Fruit fly (Drosophila melanogaster): ENCODE data around the gene Sema1a.

Gene Sema1a

DNA sequence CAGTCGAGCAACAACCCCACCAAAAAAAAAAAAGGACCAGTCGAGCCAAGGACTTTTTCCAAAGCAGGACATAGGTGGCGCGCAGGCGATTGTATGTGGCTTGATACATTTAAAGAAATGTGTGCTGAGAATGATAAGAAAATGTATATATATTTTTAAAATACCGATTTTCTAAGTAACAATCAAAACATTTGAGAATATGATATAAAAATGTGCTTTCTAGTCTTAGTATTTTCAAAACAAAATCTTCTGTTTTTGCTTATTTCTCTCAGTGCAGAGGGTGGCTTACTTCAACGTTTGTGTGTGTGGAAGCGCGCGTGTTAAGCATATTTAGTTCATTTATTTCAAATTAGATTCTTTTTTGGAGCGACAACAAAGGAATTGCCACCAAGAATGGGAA, 60.7 kb downstream of the Sema1a start (continued):
- TF ChIP-seq so (GFP tag; IDR thresholded peaks at IDR 0.05) (0 out of 3 replicates have a peak, but pooled peaks have one; percentile 32), PHDP (tag; optimal IDR thresholded peaks at IDR 0.05) (peak; percentile 60), Ravus (GFP tag; IDR thresholded peaks at IDR 0.05) (peak; percentile 27), prd (optimal IDR thresholded peaks at IDR 0.05) (no peak), prd (GFP tag; IDR thresholded peaks at IDR 0.05) (peak; percentile 67), Hr78 (GFP tag; optimal IDR thresholded peaks at IDR 0.05) (no peak), CG34376 (GFP tag; optimal IDR thresholded peaks at IDR 0.05) (peak; percentile 15), twi (tag; optimal IDR thresholded peaks at IDR 0.05) (peak; percentile 21), sima (GFP tag; optimal IDR thresholded peaks at IDR 0.05) (no peak), Side (GFP tag; optimal IDR thresholded peaks at IDR 0.05) (no peak), CG11085 (GFP tag; IDR thresholded peaks at IDR 0.05) (no peak), CG2116 (GFP tag; optimal IDR thresholded peaks at IDR 0.05) (no peak), CG17359 (tag; optimal IDR thresholded peaks at IDR 0.05) (peak; percentile 55), Drgx (GFP tag; IDR thresholded peaks at IDR 0.05) (no peak), zfh1 (GFP tag; IDR thresholded peaks at IDR 0.05) (peak; percentile 62; the same call in 1 of the 3 replicates), eve (GFP tag; optimal IDR thresholded peaks at IDR 0.05) (peak in 1 of 2 experiments; percentile 71), MESR4 (GFP tag; optimal IDR thresholded peaks at IDR 0.05) (no peak), CG5953 (GFP tag; IDR thresholded peaks at IDR 0.05) (peak; percentile 54; the same call in 1 of the 2 replicates), CG10462 (GFP tag; optimal IDR thresholded peaks at IDR 0.05) (no peak), sens (GFP tag) (peak; percentile 91), CG13296 (GFP tag; optimal IDR thresholded peaks at IDR 0.05) (peak; percentile 35), sim (GFP tag; IDR thresholded peaks at IDR 0.05) (no peak), crc (GFP tag; optimal IDR thresholded peaks at IDR 0.05) (no peak), Antp (GFP tag; optimal IDR thresholded peaks at IDR 0.05) (no peak), CG6689 (GFP tag; IDR thresholded peaks at IDR 0.05) (peak; percentile 59), CG16863 (GFP tag; optimal IDR thresholded peaks at IDR 0.05) (no peak), nerfin-2 (GFP tag; IDR thresholded peaks at IDR 0.05; ENCODE audit: partially characterized antibody) (no peak), Bdp1 (GFP tag; optimal IDR thresholded peaks at IDR 0.05) (peak; percentile 19), CG3847 (GFP tag; IDR thresholded peaks at IDR 0.05) (peak; percentile 64), pnt (GFP tag; optimal IDR thresholded peaks at IDR 0.05) (no peak), Dfd (GFP tag; optimal IDR thresholded peaks at IDR 0.05) (no peak), CG33557 (GFP tag; optimal IDR thresholded peaks at IDR 0.05) (no peak), toy (GFP tag; IDR thresholded peaks at IDR 0.05) (no peak), Sox102F (GFP tag; optimal IDR thresholded peaks at IDR 0.05) (peak; percentile 68), CG12659 (GFP tag; optimal IDR thresholded peaks at IDR 0.05) (peak; percentile 58), mirr (GFP tag; optimal IDR thresholded peaks at IDR 0.05) (no peak), onecut (GFP tag; IDR thresholded peaks at IDR 0.05) (peak; percentile 35; the same call in 1 of the 2 replicates), CG31224 (GFP tag; IDR thresholded peaks at IDR 0.05) (peak; percentile 33; the same call in 1 of the 2 replicates), psq (GFP tag; optimal IDR thresholded peaks at IDR 0.05) (no peak), Meics (GFP tag; optimal IDR thresholded peaks at IDR 0.05) (peak; percentile 60), CG17385 (GFP tag; optimal IDR thresholded peaks at IDR 0.05) (peak; percentile 62), CG8388 (GFP tag; optimal IDR thresholded peaks at IDR 0.05) (peak; percentile 58), Hmr (GFP tag; optimal IDR thresholded peaks at IDR 0.05) (peak; percentile 72), br (optimal IDR thresholded peaks at IDR 0.05) (no peak), CG13424 (tag; optimal IDR thresholded peaks at IDR 0.05) (peak; percentile 71), gt (GFP tag; IDR thresholded peaks at IDR 0.05) (0 out of 2 replicates have a peak, but pooled peaks have one; percentile 30), Sox100B (GFP tag; optimal IDR thresholded peaks at IDR 0.05) (peak; percentile 61), Poxn (GFP tag; IDR thresholded peaks at IDR 0.05) (no peak), CG7839 (tag; optimal IDR thresholded peaks at IDR 0.05) (peak; percentile 62), CG2889 (GFP tag; IDR thresholded peaks at IDR 0.05) (no peak), Sin3A (optimal IDR thresholded peaks at IDR 0.05) (no peak), Xrp1 (GFP tag; IDR thresholded peaks at IDR 0.05) (peak; percentile 69), BEAF-32 (GFP tag; optimal IDR thresholded peaks at IDR 0.05) (no peak)

Measured in whole organism, embryonic.